Fruit fly (Drosophila melanogaster) whole organism, embryonic: ENCODE measurements around the gene CG46310.
A peak's percentile ranks its signal among the peaks of the same experiment; 100 is the strongest.

Experiments
- BtbVII ChIP-seq: fragments of 200-800 bp; sonication (Bioruptor generic); optimal IDR thresholded peaks from 3 replicates; lab custom pipeline; 2017; ENCODE audit warnings: missing biosample characterization, mild to moderate bottlenecking, missing genetic modification characterization
- CG15514 ChIP-seq: fragments of 200-800 bp; sonication (Bioruptor generic); optimal IDR thresholded peaks from 3 replicates; lab custom pipeline; 2017; ENCODE audit warnings: missing biosample characterization, missing genetic modification characterization, mild to moderate bottlenecking, moderate library complexity, missing genetic modification reagents
- CG18599 ChIP-seq: fragments of 200-800 bp; sonication (Bioruptor generic); optimal IDR thresholded peaks from 3 replicates; lab custom pipeline; 2017; ENCODE audit warnings: missing biosample characterization, missing genetic modification characterization, mild to moderate bottlenecking, moderate library complexity, missing genetic modification reagents
- CG18764 ChIP-seq: fragments of 200-800 bp; sonication (Bioruptor generic); optimal IDR thresholded peaks from 3 replicates; lab custom pipeline; 2016; ENCODE audit warnings: missing biosample characterization, missing genetic modification characterization
- CG2120 ChIP-seq: fragments of 200-800 bp; sonication (Bioruptor generic); optimal IDR thresholded peaks from 3 replicates; lab custom pipeline; 2016; ENCODE audit warnings: missing biosample characterization, missing genetic modification characterization
- CG3163 ChIP-seq: fragments of 200-800 bp; sonication (Bioruptor generic); optimal IDR thresholded peaks from 3 replicates; lab custom pipeline; 2016; ENCODE audit warnings: missing biosample characterization, missing genetic modification characterization
- CG32532 ChIP-seq: fragments of 200-800 bp; sonication (Bioruptor generic); IDR thresholded peaks from 2 replicates; pipeline ENCODE4 v1.3.6; 2022; ENCODE audit warnings: missing biosample characterization, missing genetic modification characterization
- CG3407 ChIP-seq: fragments of 200-800 bp; sonication (Bioruptor generic); optimal IDR thresholded peaks from 2 replicates; lab custom pipeline; 2018; ENCODE audit warnings: missing biosample characterization, mild to moderate bottlenecking, missing genetic modification characterization
- CG3847 ChIP-seq: fragments of 200-800 bp; sonication (Bioruptor generic); IDR thresholded peaks from 2 replicates; pipeline ENCODE4 v1.3.6; 2022; ENCODE audit warnings: missing biosample characterization, missing genetic modification characterization
- CG5245 ChIP-seq: fragments of 200-800 bp; sonication (Bioruptor generic); optimal IDR thresholded peaks from 3 replicates; lab custom pipeline; 2016; ENCODE audit warnings: missing biosample characterization, missing genetic modification characterization
- CG8290 ChIP-seq, 3 experiments: fragments of 200-800 bp; sonication (Bioruptor generic); optimal IDR thresholded peaks; 2 replicates each; lab custom pipeline; 2016 to 2019; ENCODE audit warnings: missing biosample characterization in 3 of 3, missing genetic modification characterization in 3 of 3, mild to moderate bottlenecking in 2 of 3, moderate library complexity in 1 of 3
- CG9727 ChIP-seq: fragments of 200-800 bp; sonication (Bioruptor generic); optimal IDR thresholded peaks from 3 replicates; lab custom pipeline; 2017; ENCODE audit warnings: missing biosample characterization, mild to moderate bottlenecking, missing genetic modification characterization
- CTCF ChIP-seq: fragments of 200-800 bp; sonication (Bioruptor generic); optimal IDR thresholded peaks from 2 replicates; lab custom pipeline; 2017; ENCODE audit warnings: missing biosample characterization, mild to moderate bottlenecking, missing genetic modification characterization, moderate library complexity
- CoRest ChIP-seq: fragments of 200-800 bp; sonication (Bioruptor generic); optimal IDR thresholded peaks from 3 replicates; lab custom pipeline; 2018; ENCODE audit warnings: missing biosample characterization, mild to moderate bottlenecking, missing genetic modification characterization, moderate library complexity
- D19A ChIP-seq: fragments of 200-800 bp; optimal IDR thresholded peaks from 3 replicates; lab custom pipeline; 2019; ENCODE audit warnings: missing biosample characterization, mild to moderate bottlenecking, missing genetic modification characterization, moderate library complexity
- Deaf1 ChIP-seq: fragments of 200-800 bp; optimal IDR thresholded peaks from 3 replicates; lab custom pipeline; 2019; ENCODE audit warnings: missing biosample characterization, mild to moderate bottlenecking, missing genetic modification characterization, moderate library complexity
- Ets97D ChIP-seq: fragments of 200-800 bp; sonication (Bioruptor generic); optimal IDR thresholded peaks from 3 replicates; lab custom pipeline; 2016; ENCODE audit warnings: missing biosample characterization, missing genetic modification characterization
- Fer1 ChIP-seq: fragments of 200-800 bp; sonication (Bioruptor generic); optimal IDR thresholded peaks from 2 replicates; lab custom pipeline; 2017; ENCODE audit warnings: missing biosample characterization, mild to moderate bottlenecking, missing genetic modification characterization
- Fer3 ChIP-seq: fragments of 200-800 bp; sonication (Bioruptor generic); optimal IDR thresholded peaks from 2 replicates; lab custom pipeline; 2018; ENCODE audit warnings: missing biosample characterization, mild to moderate bottlenecking, missing genetic modification characterization, moderate library complexity
- Hand ChIP-seq: fragments of 200-800 bp; sonication (Bioruptor generic); optimal IDR thresholded peaks from 2 replicates; lab custom pipeline; 2017; ENCODE audit warnings: mild to moderate bottlenecking, missing biosample characterization, missing genetic modification reagents, missing genetic modification characterization
- Meics ChIP-seq: fragments of 200-800 bp; sonication (Bioruptor generic); optimal IDR thresholded peaks from 2 replicates; lab custom pipeline; 2017; ENCODE audit warnings: missing biosample characterization, mild to moderate bottlenecking, missing genetic modification characterization
- NC2α ChIP-seq: fragments of 200-800 bp; sonication (Bioruptor generic); optimal IDR thresholded peaks from 2 replicates; lab custom pipeline; 2016; ENCODE audit warnings: missing biosample characterization, missing genetic modification characterization
- NfI ChIP-seq: fragments of 200-800 bp; sonication (Bioruptor generic); optimal IDR thresholded peaks from 3 replicates; lab custom pipeline; 2018; ENCODE audit warnings: missing biosample characterization, mild to moderate bottlenecking, missing genetic modification characterization, moderate library complexity
- Ptx1 ChIP-seq: fragments of 200-800 bp; sonication (Bioruptor generic); IDR thresholded peaks from 2 replicates; pipeline ENCODE4 v1.3.6; 2022; ENCODE audit warnings: missing biosample characterization, missing genetic modification characterization
- Rfx ChIP-seq: fragments of 200-800 bp; sonication (Bioruptor generic); IDR thresholded peaks from 2 replicates; pipeline ENCODE4 v1.3.6; 2022; ENCODE audit warnings: missing biosample characterization, missing genetic modification characterization
- Rx ChIP-seq: fragments of 200-800 bp; sonication (Bioruptor generic); IDR thresholded peaks from 2 replicates; pipeline ENCODE4 v1.3.6; 2022; ENCODE audit warnings: missing biosample characterization, missing genetic modification characterization
- Sox100B ChIP-seq: fragments of 200-800 bp; sonication (Bioruptor generic); optimal IDR thresholded peaks from 3 replicates; lab custom pipeline; 2018; ENCODE audit warnings: missing biosample characterization, mild to moderate bottlenecking, missing genetic modification characterization
- Xbp1 ChIP-seq: fragments of 200-800 bp; sonication (Bioruptor generic); optimal IDR thresholded peaks from 3 replicates; lab custom pipeline; 2016; ENCODE audit warnings: missing biosample characterization, mild to moderate bottlenecking, missing genetic modification characterization
- chinmo ChIP-seq: fragments of 200-800 bp; sonication (Bioruptor generic); IDR thresholded peaks from 4 replicates; pipeline ENCODE4 v1.3.6; 2022; ENCODE audit warnings: missing biosample characterization, missing genetic modification characterization; ENCODE audit not compliant: partially characterized antibody
- chm ChIP-seq: fragments of 200-800 bp; sonication (Bioruptor generic); IDR thresholded peaks from 2 replicates; pipeline ENCODE4 v1.3.6; 2022; ENCODE audit warnings: missing biosample characterization, missing genetic modification characterization
- dpn ChIP-seq, 2 experiments: fragments of 200-800 bp; sonication (Bioruptor generic); optimal IDR thresholded peaks; 3 replicates each; lab custom pipeline; 2016; ENCODE audit warnings: missing biosample characterization in 2 of 2, missing genetic modification characterization in 2 of 2
- emc ChIP-seq: fragments of 200-800 bp; sonication (Bioruptor generic); optimal IDR thresholded peaks from 2 replicates; lab custom pipeline; 2016; ENCODE audit warnings: missing biosample characterization, missing genetic modification characterization
- fd3F ChIP-seq: fragments of 200-800 bp; sonication (Bioruptor generic); optimal IDR thresholded peaks from 2 replicates; lab custom pipeline; 2018; ENCODE audit warnings: missing biosample characterization, mild to moderate bottlenecking, missing genetic modification characterization, moderate library complexity
- grau ChIP-seq: fragments of 200-800 bp; optimal IDR thresholded peaks from 3 replicates; lab custom pipeline; 2019; ENCODE audit warnings: missing biosample characterization, mild to moderate bottlenecking, missing genetic modification characterization, moderate library complexity
- kni ChIP-seq: fragments of 200-800 bp; sonication (Bioruptor generic); optimal IDR thresholded peaks from 3 replicates; lab custom pipeline; 2017; ENCODE audit warnings: mild to moderate bottlenecking, missing biosample characterization, missing genetic modification reagents, missing genetic modification characterization
- lilli ChIP-seq: fragments of 200-800 bp; sonication (Bioruptor generic); optimal IDR thresholded peaks from 3 replicates; lab custom pipeline; 2016; ENCODE audit warnings: missing biosample characterization, missing genetic modification characterization
- onecut ChIP-seq: fragments of 200-800 bp; sonication (Bioruptor generic); IDR thresholded peaks from 2 replicates; pipeline ENCODE4 v1.3.6; 2022; ENCODE audit warnings: missing biosample characterization, missing genetic modification characterization
- ro ChIP-seq: fragments of 200-800 bp; sonication (Bioruptor generic); IDR thresholded peaks from 2 replicates; pipeline ENCODE4 v1.3.6; 2022; ENCODE audit warnings: missing biosample characterization, missing genetic modification characterization
- row ChIP-seq: fragments of 200-800 bp; sonication (Bioruptor generic); IDR thresholded peaks from 3 replicates; pipeline ENCODE4 v1.3.6; 2022; ENCODE audit warnings: missing biosample characterization, missing genetic modification characterization
- slbo ChIP-seq: fragments of 200-800 bp; sonication (Bioruptor generic); IDR thresholded peaks from 2 replicates; pipeline ENCODE4 v1.3.6; 2022; ENCODE audit warnings: missing biosample characterization, missing genetic modification characterization
- zf30C ChIP-seq: fragments of 200-800 bp; sonication (Bioruptor generic); optimal IDR thresholded peaks from 3 replicates; lab custom pipeline; 2018; ENCODE audit warnings: missing biosample characterization, mild to moderate bottlenecking, missing genetic modification characterization

CG46310 gene

dm6 chr3R:23210243-23211215 lies 36.9 kb downstream of the CG46310 start (continued):
- peak; percentile 34 for TF ChIP-seq Deaf1 (tag; lab: Kevin White, UChicago)
- TF ChIP-seq CG3407 (GFP tag; lab: Kevin White, UChicago), result no peak
- TF ChIP-seq emc (GFP tag; lab: Kevin White, UChicago), result no peak
- TF ChIP-seq Ptx1 (GFP tag; lab: Robert Waterston, UW), result peak; percentile 37; the same call in 1 of the 2 replicates
- no peak for TF ChIP-seq kni
- peak; percentile 49; the same call in 1 of the 2 replicates for TF ChIP-seq CG32532 (GFP tag; lab: Robert Waterston, UW)
- peak; percentile 16 for TF ChIP-seq Fer1 (GFP tag; lab: Kevin White, UChicago)
- peak; percentile 1 for TF ChIP-seq Hand (GFP tag; lab: Kevin White, UChicago)
- TF ChIP-seq dpn (GFP tag; optimal IDR thresholded peaks at IDR 0.05; lab: Kevin White, UChicago), result peak in 1 of 2 experiments; percentile 5
- peak; percentile 91 for TF ChIP-seq D19A (tag; lab: Kevin White, UChicago)
- TF ChIP-seq chinmo, result 0 out of 4 replicates have a peak, but pooled peaks have one; percentile 10
- no peak for TF ChIP-seq onecut
- peak; percentile 35 for TF ChIP-seq Rfx (GFP tag; lab: Robert Waterston, UW)
- peak; percentile 47 for TF ChIP-seq CG2120 (GFP tag; lab: Kevin White, UChicago)
- TF ChIP-seq CG18764 (GFP tag; lab: Kevin White, UChicago), result no peak
- no peak for TF ChIP-seq CTCF
- TF ChIP-seq Sox100B (GFP tag; lab: Kevin White, UChicago), result peak; percentile 8
- TF ChIP-seq grau (tag; lab: Kevin White, UChicago), result peak; percentile 43
- TF ChIP-seq NfI (GFP tag; lab: Kevin White, UChicago), result peak; percentile 13
- TF ChIP-seq zf30C (GFP tag; lab: Kevin White, UChicago), result peak; percentile 81
- TF ChIP-seq CG15514, result peak; percentile 6
- peak; percentile 24; the same call in 1 of the 2 replicates for TF ChIP-seq CG3847 (GFP tag; lab: Robert Waterston, UW)
- peak; percentile 9 for TF ChIP-seq CoRest (tag; lab: Kevin White, UChicago)
- TF ChIP-seq lilli (GFP tag; lab: Kevin White, UChicago), result peak; percentile 21
- peak; percentile 91 for TF ChIP-seq CG3163
- 0 out of 2 replicates have a peak, but pooled peaks have one; percentile 16 for TF ChIP-seq Rx
- peak; percentile 61 for TF ChIP-seq row
- peak; percentile 35 for TF ChIP-seq CG18599 (GFP tag; lab: Kevin White, UChicago)
- peak; percentile 9 for TF ChIP-seq BtbVII (GFP tag; lab: Kevin White, UChicago)
- peak; percentile 36 for TF ChIP-seq Meics (GFP tag; lab: Kevin White, UChicago)
- peak; percentile 53 for TF ChIP-seq slbo (GFP tag; lab: Robert Waterston, UW)
- TF ChIP-seq CG5245 (GFP tag; lab: Kevin White, UChicago), result no peak
- no peak for TF ChIP-seq ro (GFP tag; lab: Robert Waterston, UW)
- no peak for TF ChIP-seq NC2α (GFP tag; lab: Kevin White, UChicago)
- TF ChIP-seq fd3F (GFP tag; lab: Kevin White, UChicago), result no peak
- TF ChIP-seq chm (GFP tag; lab: Robert Waterston, UW), result 0 out of 2 replicates have a peak, but pooled peaks have one; percentile 49
- peak; percentile 20 for TF ChIP-seq Xbp1 (GFP tag; lab: Kevin White, UChicago)
- TF ChIP-seq CG9727, result no peak
- TF ChIP-seq Ets97D (GFP tag; lab: Kevin White, UChicago), result no peak
- no peak for TF ChIP-seq CG8290 (GFP tag; optimal IDR thresholded peaks at IDR 0.05; lab: Kevin White, UChicago)
- TF ChIP-seq CG8290 (tag; optimal IDR thresholded peaks at IDR 0.05; lab: Kevin White, UChicago), result peak in 1 of 2 experiments; percentile 52
- peak; percentile 33 for TF ChIP-seq Fer3 (tag; lab: Kevin White, UChicago)
